Worm (Caenorhabditis elegans): ENCODE results near the gene denn-4.

DNA sequence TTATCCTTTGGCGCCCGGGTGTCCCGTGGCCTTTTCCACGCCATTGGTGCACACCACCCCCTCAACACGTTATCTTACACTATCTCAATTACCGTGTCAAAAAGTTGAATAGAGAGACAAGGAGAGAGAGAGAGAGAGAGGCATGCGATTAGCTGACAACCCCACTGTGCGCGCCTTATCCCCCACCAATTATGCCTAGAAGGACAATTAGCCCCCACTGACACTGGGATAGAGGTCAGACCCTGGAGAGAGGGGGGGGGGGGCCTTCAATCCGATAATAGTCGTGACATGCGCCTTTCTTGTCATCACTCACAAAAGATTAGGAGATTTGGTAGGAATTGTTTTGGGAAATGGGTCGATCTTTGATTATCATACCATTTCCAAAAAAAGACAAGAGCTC lies 27.7 kb upstream of the denn-4 start:
- no peak for TF ChIP-seq fos-1 (tag; optimal IDR thresholded peaks at IDR 0.05)
- no peak for TF ChIP-seq ztf-11 (tag; optimal IDR thresholded peaks at IDR 0.05)
- no peak for TF ChIP-seq mdl-1 (tag; optimal IDR thresholded peaks at IDR 0.05)
- TF ChIP-seq unc-55 (GFP tag; optimal IDR thresholded peaks at IDR 0.05) = no peak
- no peak for TF ChIP-seq nhr-77 (tag; optimal IDR thresholded peaks at IDR 0.05)
- no peak for TF ChIP-seq lin-11 (tag; optimal IDR thresholded peaks at IDR 0.05)
- no peak for TF ChIP-seq lin-13 (GFP tag; optimal IDR thresholded peaks at IDR 0.05)
- TF ChIP-seq ama-1 (optimal IDR thresholded peaks at IDR 0.05) = no peak
- TF ChIP-seq nhr-6 (tag; optimal IDR thresholded peaks at IDR 0.05) = no peak
- no peak for TF ChIP-seq skn-1 (tag; optimal IDR thresholded peaks at IDR 0.05)
